Worm (Caenorhabditis elegans): ENCODE measurements around the gene str-199.

str-199 gene

ce11 chrV:17220345-17220744 lies 30.0 kb upstream of the str-199 start, which contains the start of gene srh-109:
TSS of gene srh-109 (minus strand) at chrV:17220445.
- no peak for TF ChIP-seq R02D3.7 (tag; optimal IDR thresholded peaks at IDR 0.05)
- no peak for TF ChIP-seq elt-2 (tag; optimal IDR thresholded peaks at IDR 0.05)
- TF ChIP-seq nhr-11 (tag; optimal IDR thresholded peaks at IDR 0.05): no peak
- TF ChIP-seq egl-5 (tag; optimal IDR thresholded peaks at IDR 0.05): no peak

ce11 chrV:17217690-17218089 lies 27.4 kb upstream of the str-199 start, which contains the start of gene srbc-62:
TSS of gene srbc-62 (plus strand) at chrV:17217990.
- TF ChIP-seq egl-27 (tag; optimal IDR thresholded peaks at IDR 0.05): no peak
- no peak for TF ChIP-seq nhr-28 (tag; optimal IDR thresholded peaks at IDR 0.05)
- TF ChIP-seq nhr-12 (tag; optimal IDR thresholded peaks at IDR 0.05): no peak
- no peak for TF ChIP-seq ztf-4 (tag; optimal IDR thresholded peaks at IDR 0.05)
- no peak for TF ChIP-seq nhr-76 (tag; optimal IDR thresholded peaks at IDR 0.05)
- no peak for TF ChIP-seq fkh-10 (GFP tag; optimal IDR thresholded peaks at IDR 0.05)
- TF ChIP-seq unc-39 (tag; optimal IDR thresholded peaks at IDR 0.05): no peak
- TF ChIP-seq elt-1 (tag; optimal IDR thresholded peaks at IDR 0.05): no peak
- TF ChIP-seq nhr-23 (tag; optimal IDR thresholded peaks at IDR 0.05): no peak

- TF ChIP-seq daf-12 (tag; optimal IDR thresholded peaks at IDR 0.05) (no peak), nhr-67 (tag; optimal IDR thresholded peaks at IDR 0.05) (no peak), nhr-28 (tag; optimal IDR thresholded peaks at IDR 0.05) (no peak), ceh-82 (tag; optimal IDR thresholded peaks at IDR 0.05) (no peak)
Observed at ce11 chrV:17215602-17216001, 25.3 kb upstream of the str-199 start.

ce11 chrV:17212743-17213142 lies 22.4 kb upstream of the str-199 start, which contains the start of gene srh-113:
TSS of gene srh-113 (plus strand) at chrV:17213043.
- TF ChIP-seq ceh-9 (tag; optimal IDR thresholded peaks at IDR 0.05) (no peak), nhr-76 (tag; optimal IDR thresholded peaks at IDR 0.05) (no peak), lsy-12 (tag; optimal IDR thresholded peaks at IDR 0.05) (no peak), ztf-4 (tag; optimal IDR thresholded peaks at IDR 0.05) (no peak), nhr-23 (tag; optimal IDR thresholded peaks at IDR 0.05) (no peak), nhr-11 (tag; optimal IDR thresholded peaks at IDR 0.05) (no peak), daf-12 (tag; optimal IDR thresholded peaks at IDR 0.05) (no peak), zag-1 (tag; optimal IDR thresholded peaks at IDR 0.05) (no peak), egl-5 (tag; optimal IDR thresholded peaks at IDR 0.05) (no peak), lin-15B (tag; optimal IDR thresholded peaks at IDR 0.05) (no peak), snpc-4 (tag; optimal IDR thresholded peaks at IDR 0.05) (no peak), unc-39 (tag; optimal IDR thresholded peaks at IDR 0.05) (no peak), ama-1 (optimal IDR thresholded peaks at IDR 0.05) (no peak), egl-27 (tag; optimal IDR thresholded peaks at IDR 0.05) (no peak), nhr-28 (tag; optimal IDR thresholded peaks at IDR 0.05) (no peak), nhr-77 (tag; optimal IDR thresholded peaks at IDR 0.05) (no peak), elt-2 (tag; optimal IDR thresholded peaks at IDR 0.05) (no peak), ceh-16 (tag; optimal IDR thresholded peaks at IDR 0.05) (no peak), elt-1 (tag; optimal IDR thresholded peaks at IDR 0.05) (no peak), pqm-1 (tag; optimal IDR thresholded peaks at IDR 0.05) (no peak)

ce11 chrV:17211989-17212731 lies 21.9 kb upstream of the str-199 start, which contains the start of gene srh-236:
TSS of gene srh-236 (minus strand) at chrV:17212039.
- TF ChIP-seq ama-1 (optimal IDR thresholded peaks at IDR 0.05) (no peak), ztf-4 (tag; optimal IDR thresholded peaks at IDR 0.05) (no peak), nhr-12 (tag; optimal IDR thresholded peaks at IDR 0.05) (no peak), pha-4 (tag; optimal IDR thresholded peaks at IDR 0.05) (no peak), nhr-77 (tag; optimal IDR thresholded peaks at IDR 0.05) (no peak), lin-15B (tag; optimal IDR thresholded peaks at IDR 0.05) (no peak), snpc-4 (tag; optimal IDR thresholded peaks at IDR 0.05) (no peak), unc-39 (tag; optimal IDR thresholded peaks at IDR 0.05) (no peak), jun-1 (tag; optimal IDR thresholded peaks at IDR 0.05) (no peak), fkh-2 (tag; optimal IDR thresholded peaks at IDR 0.05) (no peak), nhr-76 (tag; optimal IDR thresholded peaks at IDR 0.05) (no peak), nhr-43 (tag; optimal IDR thresholded peaks at IDR 0.05; ENCODE audit: poor library complexity, severe bottlenecking) (no peak), aly-2 (tag; optimal IDR thresholded peaks at IDR 0.05) (no peak), ceh-9 (tag; optimal IDR thresholded peaks at IDR 0.05) (no peak), unc-62 (GFP tag; optimal IDR thresholded peaks at IDR 0.05) (no peak), zag-1 (tag; optimal IDR thresholded peaks at IDR 0.05) (no peak), elt-3 (tag; optimal IDR thresholded peaks at IDR 0.05) (no peak), ceh-16 (tag; optimal IDR thresholded peaks at IDR 0.05) (no peak), egl-27 (tag; optimal IDR thresholded peaks at IDR 0.05) (no peak), elt-2 (tag; optimal IDR thresholded peaks at IDR 0.05) (no peak)

Measured in whole organism, L3 larva.